Fruit fly (Drosophila melanogaster) whole organism, embryonic: ENCODE measurements around the gene CG32832.

Experiments
- Adf1 ChIP-seq: fragments of 200-800 bp; sonication (Bioruptor generic); IDR thresholded peaks from 2 replicates; pipeline ENCODE4 v1.3.6; 2022; ENCODE audit warnings: missing biosample characterization, missing genetic modification characterization
- Atf6 ChIP-seq: fragments of 200-800 bp; sonication (Bioruptor generic); IDR thresholded peaks from 2 replicates; pipeline ENCODE4 v1.3.6; 2022; ENCODE audit warnings: missing biosample characterization, missing genetic modification characterization
- Bteb2 ChIP-seq: fragments of 200-800 bp; sonication (Bioruptor generic); optimal IDR thresholded peaks from 2 replicates; lab custom pipeline; 2016; ENCODE audit warnings: missing biosample characterization, missing genetic modification characterization
- CG10147 ChIP-seq: fragments of 200-800 bp; sonication (Bioruptor generic); optimal IDR thresholded peaks from 2 replicates; lab custom pipeline; 2019; ENCODE audit warnings: missing biosample characterization, mild to moderate bottlenecking, missing genetic modification characterization, moderate library complexity
- CG10209 ChIP-seq: fragments of 200-800 bp; sonication (Bioruptor generic); optimal IDR thresholded peaks from 3 replicates; lab custom pipeline; 2017; ENCODE audit warnings: missing biosample characterization, mild to moderate bottlenecking, missing genetic modification characterization, missing genetic modification reagents
- CG10321 ChIP-seq: fragments of 200-800 bp; sonication (Bioruptor generic); IDR thresholded peaks from 2 replicates; pipeline ENCODE4 v1.3.6; 2022; ENCODE audit warnings: missing biosample characterization, missing genetic modification characterization
- CG10543 ChIP-seq: fragments of 200-800 bp; sonication (Bioruptor generic); optimal IDR thresholded peaks from 3 replicates; lab custom pipeline; 2017; ENCODE audit warnings: missing biosample characterization, mild to moderate bottlenecking, missing genetic modification characterization, moderate library complexity
- CG11093 ChIP-seq: fragments of 200-800 bp; sonication (Bioruptor generic); IDR thresholded peaks from 3 replicates; pipeline ENCODE4 v1.3.6; 2022; ENCODE audit warnings: missing biosample characterization, missing genetic modification characterization
- CG11504 ChIP-seq: fragments of 200-800 bp; sonication (Bioruptor generic); optimal IDR thresholded peaks from 3 replicates; lab custom pipeline; 2019; ENCODE audit warnings: missing biosample characterization, mild to moderate bottlenecking, missing genetic modification characterization, moderate library complexity
- CG11695 ChIP-seq: fragments of 200-800 bp; sonication (Bioruptor generic); IDR thresholded peaks from 3 replicates; pipeline ENCODE4 v1.3.6; 2022; ENCODE audit warnings: missing biosample characterization, missing genetic modification characterization
- CG11723 ChIP-seq: fragments of 200-800 bp; sonication (Bioruptor generic); optimal IDR thresholded peaks from 2 replicates; lab custom pipeline; 2017; ENCODE audit warnings: missing biosample characterization, mild to moderate bottlenecking, missing genetic modification characterization
- CG12071 ChIP-seq: fragments of 200-800 bp; sonication (Bioruptor generic); optimal IDR thresholded peaks from 3 replicates; lab custom pipeline; 2018; ENCODE audit warnings: missing biosample characterization, mild to moderate bottlenecking, missing genetic modification characterization
- CG12219 ChIP-seq: fragments of 200-800 bp; sonication (Bioruptor generic); optimal IDR thresholded peaks from 3 replicates; lab custom pipeline; 2018; ENCODE audit warnings: missing biosample characterization, mild to moderate bottlenecking, missing genetic modification characterization
- CG12659 ChIP-seq: fragments of 200-800 bp; sonication (Bioruptor generic); optimal IDR thresholded peaks from 3 replicates; lab custom pipeline; 2017; ENCODE audit warnings: mild to moderate bottlenecking, missing biosample characterization, missing genetic modification reagents, missing genetic modification characterization
- CG12769 ChIP-seq: fragments of 200-800 bp; sonication (Bioruptor generic); optimal IDR thresholded peaks from 2 replicates; lab custom pipeline; 2019; ENCODE audit warnings: missing biosample characterization, mild to moderate bottlenecking, missing genetic modification characterization, moderate library complexity
- CG12942 ChIP-seq: fragments of 200-800 bp; sonication (Bioruptor generic); optimal IDR thresholded peaks from 3 replicates; lab custom pipeline; 2016; ENCODE audit warnings: missing biosample characterization, missing genetic modification characterization
- CG15269 ChIP-seq: fragments of 200-800 bp; sonication (Bioruptor generic); optimal IDR thresholded peaks from 2 replicates; lab custom pipeline; 2018; ENCODE audit warnings: missing biosample characterization, mild to moderate bottlenecking, missing genetic modification characterization, moderate library complexity
- CG1602 ChIP-seq: fragments of 200-800 bp; sonication (Bioruptor generic); optimal IDR thresholded peaks from 3 replicates; lab custom pipeline; 2016; ENCODE audit warnings: missing biosample characterization, missing genetic modification characterization
- CG17186 ChIP-seq: fragments of 200-800 bp; sonication (Bioruptor generic); optimal IDR thresholded peaks from 3 replicates; lab custom pipeline; 2017; ENCODE audit warnings: missing biosample characterization, missing genetic modification reagents, missing genetic modification characterization
- CG18262 ChIP-seq: fragments of 200-800 bp; optimal IDR thresholded peaks from 3 replicates; lab custom pipeline; 2019; ENCODE audit warnings: missing biosample characterization, mild to moderate bottlenecking, missing genetic modification characterization, moderate library complexity
- CG1832 ChIP-seq: fragments of 200-800 bp; sonication (Bioruptor generic); optimal IDR thresholded peaks from 2 replicates; lab custom pipeline; 2017; ENCODE audit warnings: missing biosample characterization, mild to moderate bottlenecking, missing genetic modification characterization, inconsistent platforms
- CG31441 ChIP-seq: fragments of 200-800 bp; sonication (Bioruptor generic); IDR thresholded peaks from 2 replicates; pipeline ENCODE4 v1.3.6; 2022; ENCODE audit warnings: missing biosample characterization, missing genetic modification characterization
- CG3407 ChIP-seq: fragments of 200-800 bp; sonication (Bioruptor generic); optimal IDR thresholded peaks from 2 replicates; lab custom pipeline; 2018; ENCODE audit warnings: missing biosample characterization, mild to moderate bottlenecking, missing genetic modification characterization
- CG7372 ChIP-seq: fragments of 200-800 bp; sonication (Bioruptor generic); IDR thresholded peaks from 2 replicates; pipeline ENCODE4 v1.3.6; 2022; ENCODE audit warnings: missing biosample characterization, missing genetic modification characterization
- CG9932 ChIP-seq: fragments of 200-800 bp; sonication (Bioruptor generic); IDR thresholded peaks from 2 replicates; pipeline ENCODE4 v1.3.6; 2022; ENCODE audit warnings: missing biosample characterization, missing genetic modification characterization
- D19A ChIP-seq: fragments of 200-800 bp; optimal IDR thresholded peaks from 3 replicates; lab custom pipeline; 2019; ENCODE audit warnings: missing biosample characterization, mild to moderate bottlenecking, missing genetic modification characterization, moderate library complexity
- Deaf1 ChIP-seq: fragments of 200-800 bp; optimal IDR thresholded peaks from 3 replicates; lab custom pipeline; 2019; ENCODE audit warnings: missing biosample characterization, mild to moderate bottlenecking, missing genetic modification characterization, moderate library complexity
- H2.0 ChIP-seq: fragments of 200-800 bp; sonication (Bioruptor generic); IDR thresholded peaks from 2 replicates; pipeline ENCODE4 v1.3.6; 2022; ENCODE audit warnings: missing biosample characterization, missing genetic modification characterization
- Hmx ChIP-seq: fragments of 200-800 bp; sonication (Bioruptor generic); optimal IDR thresholded peaks from 2 replicates; lab custom pipeline; 2016; ENCODE audit warnings: missing biosample characterization, missing genetic modification characterization
- Hsf ChIP-seq: fragments of 200-800 bp; sonication (Bioruptor generic); optimal IDR thresholded peaks from 3 replicates; lab custom pipeline; 2016; ENCODE audit warnings: missing biosample characterization, missing genetic modification characterization
- Nf-YB ChIP-seq: fragments of 200-800 bp; sonication (Bioruptor generic); optimal IDR thresholded peaks from 3 replicates; lab custom pipeline; 2019; ENCODE audit warnings: missing biosample characterization, mild to moderate bottlenecking, missing genetic modification characterization, moderate library complexity
- Rx ChIP-seq: fragments of 200-800 bp; sonication (Bioruptor generic); IDR thresholded peaks from 2 replicates; pipeline ENCODE4 v1.3.6; 2022; ENCODE audit warnings: missing biosample characterization, missing genetic modification characterization
- Stat92E ChIP-seq, 3 experiments: fragments of >200 bp in 2 of 3; fragments of 200-800 bp in 1 of 3; sonication (Bioruptor generic) in 1 of 3; optimal IDR thresholded peaks; 2 replicates each; lab custom pipeline; 2017 to 2019; ENCODE audit warnings: missing biosample characterization in 3 of 3, missing genetic modification characterization in 3 of 3, mild to moderate bottlenecking in 1 of 3, moderate library complexity in 1 of 3
- al ChIP-seq: fragments of 200-800 bp; sonication (Bioruptor generic); IDR thresholded peaks from 2 replicates; pipeline ENCODE4 v1.3.6; 2022; ENCODE audit warnings: missing biosample characterization, missing genetic modification characterization
- bbx ChIP-seq: fragments of 200-800 bp; sonication (Bioruptor generic); IDR thresholded peaks from 2 replicates; pipeline ENCODE4 v1.3.6; 2022; ENCODE audit warnings: missing biosample characterization, missing genetic modification characterization; ENCODE audit not compliant: partially characterized antibody
- bcd ChIP-seq: fragments of 200-800 bp; sonication (Bioruptor generic); optimal IDR thresholded peaks from 2 replicates; lab custom pipeline; 2017; ENCODE audit warnings: missing biosample characterization, mild to moderate bottlenecking, missing genetic modification characterization
- bsh ChIP-seq, 2 experiments: fragments of 200-800 bp; sonication (Bioruptor generic); optimal IDR thresholded peaks; 2 replicates each; lab custom pipeline; 2017 to 2018; ENCODE audit warnings: mild to moderate bottlenecking in 2 of 2, missing biosample characterization in 2 of 2, missing genetic modification characterization in 2 of 2, moderate library complexity in 1 of 2
- cas ChIP-seq: fragments of 200-800 bp; sonication (Bioruptor generic); IDR thresholded peaks from 2 replicates; pipeline ENCODE4 v1.3.6; 2022; ENCODE audit warnings: missing biosample characterization, missing genetic modification characterization
- fd3F ChIP-seq: fragments of 200-800 bp; sonication (Bioruptor generic); optimal IDR thresholded peaks from 2 replicates; lab custom pipeline; 2018; ENCODE audit warnings: missing biosample characterization, mild to moderate bottlenecking, missing genetic modification characterization, moderate library complexity
- fu2 ChIP-seq: fragments of 200-800 bp; sonication (Bioruptor generic); optimal IDR thresholded peaks from 2 replicates; lab custom pipeline; 2016; ENCODE audit warnings: missing biosample characterization, missing genetic modification characterization
- jing ChIP-seq: fragments of 200-800 bp; sonication (Bioruptor generic); optimal IDR thresholded peaks from 2 replicates; lab custom pipeline; 2018; ENCODE audit warnings: missing biosample characterization, mild to moderate bottlenecking, missing genetic modification characterization
- ken ChIP-seq: fragments of 200-800 bp; sonication (Bioruptor generic); IDR thresholded peaks from 3 replicates; pipeline ENCODE4 v1.3.6; 2022; ENCODE audit warnings: missing biosample characterization, missing genetic modification characterization
- lola ChIP-seq, 3 experiments: fragments of >200 bp in 2 of 3; fragments of 200-800 bp in 1 of 3; sonication (Bioruptor generic) in 1 of 3; optimal IDR thresholded peaks; 2 replicates each; lab custom pipeline; 2017 to 2019; ENCODE audit warnings: missing biosample characterization in 3 of 3, missing genetic modification characterization in 3 of 3, mild to moderate bottlenecking in 1 of 3, moderate library complexity in 1 of 3
- odd ChIP-seq: fragments of 200-800 bp; sonication (Bioruptor generic); optimal IDR thresholded peaks from 2 replicates; lab custom pipeline; 2017; ENCODE audit warnings: missing biosample characterization, mild to moderate bottlenecking, missing genetic modification characterization
- org-1 ChIP-seq: fragments of 200-800 bp; sonication (Bioruptor generic); optimal IDR thresholded peaks from 2 replicates; lab custom pipeline; 2017; ENCODE audit warnings: missing biosample characterization, missing genetic modification characterization
- peb ChIP-seq: fragments of 200-800 bp; sonication (Bioruptor generic); IDR thresholded peaks from 2 replicates; pipeline ENCODE4 v1.3.6; 2022; ENCODE audit warnings: missing biosample characterization, missing genetic modification characterization
- phol ChIP-seq: fragments of 200-800 bp; sonication (Bioruptor generic); optimal IDR thresholded peaks from 3 replicates; lab custom pipeline; 2018; ENCODE audit warnings: missing biosample characterization, mild to moderate bottlenecking, missing genetic modification characterization, moderate library complexity
- stc ChIP-seq: fragments of 200-800 bp; sonication (Bioruptor generic); IDR thresholded peaks from 2 replicates; pipeline ENCODE4 v1.3.6; 2022; ENCODE audit warnings: missing biosample characterization, missing genetic modification characterization
- unpg ChIP-seq: fragments of 200-800 bp; sonication (Bioruptor generic); optimal IDR thresholded peaks from 3 replicates; lab custom pipeline; 2018; ENCODE audit warnings: missing biosample characterization, mild to moderate bottlenecking, missing genetic modification characterization, moderate library complexity
- vnd ChIP-seq: fragments of 200-800 bp; sonication (Bioruptor generic); IDR thresholded peaks from 3 replicates; pipeline ENCODE4 v1.3.6; 2022; ENCODE audit warnings: missing biosample characterization, missing genetic modification characterization; ENCODE audit not compliant: partially characterized antibody

Gene CG32832

dm6 chr2L:16868897-16869324 is 10.2 kb downstream of the CG32832 start (continued):
- TF ChIP-seq CG10209 (GFP tag; lab: Kevin White, UChicago) (peak; percentile 27), ken (no peak), CG12219 (no peak), CG12659 (GFP tag; lab: Kevin White, UChicago) (peak; percentile 57), Stat92E (GFP tag; optimal IDR thresholded peaks at IDR 0.05; lab: Kevin White, UChicago) (no peak), CG12942 (no peak), CG1602 (GFP tag; lab: Kevin White, UChicago) (no peak), odd (peak; percentile 24), CG31441 (GFP tag; lab: Robert Waterston, UW) (peak; percentile 67), Adf1 (GFP tag; lab: Robert Waterston, UW) (no peak; the same call in 1 of the 2 replicates), CG18262 (tag; lab: Kevin White, UChicago) (peak; percentile 61), bcd (GFP tag; lab: Kevin White, UChicago) (peak; percentile 61), CG9932 (GFP tag; lab: Robert Waterston, UW) (peak; percentile 39; the same call in 1 of the 2 replicates), bbx (no peak), Rx (GFP tag; lab: Robert Waterston, UW) (no peak), vnd (GFP tag; lab: Robert Waterston, UW) (no peak), peb (no peak), CG11695 (GFP tag; lab: Robert Waterston, UW) (peak; percentile 44; the same call in 2 of the 3 replicates), Bteb2 (GFP tag; lab: Kevin White, UChicago) (no peak), CG7372 (GFP tag; lab: Robert Waterston, UW) (no peak), Nf-YB (GFP tag; lab: Kevin White, UChicago) (peak; percentile 34), CG10543 (GFP tag; lab: Kevin White, UChicago) (peak; percentile 49), phol (tag; lab: Kevin White, UChicago) (peak; percentile 57), CG12769 (peak; percentile 89), H2.0 (GFP tag; lab: Robert Waterston, UW) (peak; percentile 26; the same call in 1 of the 2 replicates), org-1 (GFP tag; lab: Kevin White, UChicago) (peak; percentile 23), CG3407 (GFP tag; lab: Kevin White, UChicago) (peak; percentile 16), Atf6 (GFP tag; lab: Robert Waterston, UW) (peak; percentile 61; the same call in 1 of the 2 replicates), CG10321 (GFP tag; lab: Robert Waterston, UW) (no peak), CG1832 (GFP tag; lab: Kevin White, UChicago) (no peak), CG11093 (no peak), Hmx (GFP tag; lab: Kevin White, UChicago) (no peak), CG12071 (GFP tag; lab: Kevin White, UChicago) (no peak), lola (GFP tag; optimal IDR thresholded peaks at IDR 0.05; lab: Kevin White, UChicago) (peak in 1 of 3 experiments; percentile 23), CG15269 (peak; percentile 66), Deaf1 (peak; percentile 91), CG11723 (no peak), jing (no peak), Hsf (no peak), fu2 (no peak), al (GFP tag; lab: Robert Waterston, UW) (no peak), CG11504 (tag; lab: Kevin White, UChicago) (peak; percentile 74), stc (GFP tag; lab: Robert Waterston, UW) (peak; percentile 44; the same call in 1 of the 2 replicates), bsh (GFP tag; optimal IDR thresholded peaks at IDR 0.05; lab: Kevin White, UChicago) (peak in 1 of 2 experiments; percentile 51), fd3F (peak; percentile 1), unpg (peak; percentile 60), D19A (tag; lab: Kevin White, UChicago) (peak; percentile 45), cas (GFP tag; lab: Robert Waterston, UW) (no peak), CG10147 (GFP tag; lab: Kevin White, UChicago) (no peak), CG17186 (GFP tag; lab: Kevin White, UChicago) (no peak)
